Fruit fly (Drosophila melanogaster): ENCODE measurements around the gene bip1.

dm6 chr3L:8065575-8066410 is 7.3 kb upstream of the bip1 start:
- no peak for TF ChIP-seq psq (optimal IDR thresholded peaks at IDR 0.05)
- TF ChIP-seq Myc (optimal IDR thresholded peaks at IDR 0.05): no peak
